Worm (Caenorhabditis elegans) whole organism, young adult: ENCODE results near the gene C04C3.7.

Experiments
- attf-5 ChIP-seq: fragments of 200-800 bp; sonication (Bioruptor generic); optimal IDR thresholded peaks from 2 replicates; lab custom pipeline; 2018; ENCODE audit warnings: mild to moderate bottlenecking, missing genetic modification characterization, missing compliant biosample characterization
- him-1 ChIP-seq: sonication (generic microtip); optimal IDR thresholded peaks from 2 replicates; lab custom pipeline; 2016; ENCODE audit warnings: missing genotype, missing genetic modification reagents, missing genetic modification characterization, missing compliant biosample characterization
- ztf-28 ChIP-seq: fragments of 200-800 bp; sonication (Bioruptor generic); IDR thresholded peaks from 2 replicates; pipeline ENCODE4 v1.3.6; 2022; ENCODE audit warnings: missing genetic modification reagents, missing genetic modification characterization, missing compliant biosample characterization

DNA sequence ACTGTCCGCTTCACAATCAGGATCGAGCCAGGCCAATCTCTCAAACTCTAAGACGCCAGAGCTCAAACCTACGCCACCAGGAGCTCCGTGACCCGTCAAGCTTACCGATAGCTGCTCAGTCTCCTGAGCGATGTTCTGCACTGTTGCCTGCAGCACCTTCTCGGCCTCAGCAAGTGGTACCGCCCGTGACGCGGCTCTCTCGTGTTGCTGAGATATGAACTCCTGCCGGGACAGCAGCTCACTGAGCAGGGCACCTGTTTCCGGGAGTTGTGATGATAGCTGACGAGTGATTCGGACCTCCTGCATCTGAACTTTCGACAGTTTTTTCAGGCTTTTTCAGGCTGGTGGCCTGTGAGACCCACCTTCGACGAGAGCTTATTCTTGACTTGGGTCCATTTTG is 35.2 kb downstream of the C04C3.7 start:
- TF ChIP-seq ztf-28 (GFP tag; lab: Robert Waterston, UW) (no peak), him-1 (tag; lab: Kevin White, UChicago) (no peak), attf-5 (GFP tag; lab: Kevin White, UChicago) (no peak)
